In the genomic region with DNA sequence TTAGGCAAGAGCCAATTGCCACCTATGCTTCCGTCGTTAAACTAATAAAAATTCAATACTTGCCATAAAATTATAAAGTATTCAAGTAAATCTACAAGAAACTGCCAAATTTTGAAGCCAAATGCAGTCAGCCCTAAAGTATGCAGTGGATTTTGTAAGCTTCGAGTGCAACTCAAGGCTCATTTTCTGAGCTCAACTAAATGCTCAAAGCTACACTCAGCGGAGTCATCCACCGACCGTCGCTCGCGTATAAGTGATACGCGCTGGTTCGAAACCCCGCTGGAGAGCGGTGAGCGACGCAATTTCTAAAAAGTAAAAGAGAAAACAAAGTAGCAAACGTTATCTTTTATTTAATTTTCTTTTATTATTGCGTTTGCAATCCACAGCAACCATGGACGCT, we compare ENCODE assay signal across 1 fruit fly cellular context.
A peak's percentile ranks its signal among the peaks of the same experiment; 100 is the strongest.
TF ChIP-seq lines count a peak whose summit lies in the region.

No protein-coding gene starts in this region.

TF ChIP-seq in whole organism, embryonic, 481 proteins besides CTCF, POLR2A, EP300 and RAD21 (continued from another document and continues in another):
- TF ChIP-seq CG9215 (GFP tag; IDR thresholded peaks at IDR 0.05; lab: Robert Waterston, UW), result no peak
- no peak for TF ChIP-seq CG17328 (GFP tag; IDR thresholded peaks at IDR 0.05; lab: Robert Waterston, UW)
- no peak for TF ChIP-seq H2.0 (GFP tag; IDR thresholded peaks at IDR 0.05; lab: Robert Waterston, UW)
- TF ChIP-seq dmrt99B (tag; optimal IDR thresholded peaks at IDR 0.05; lab: Kevin White, UChicago), result no peak
- no peak for TF ChIP-seq slou (GFP tag; optimal IDR thresholded peaks at IDR 0.05; lab: Kevin White, UChicago)
- no peak for TF ChIP-seq Dp (GFP tag; optimal IDR thresholded peaks at IDR 0.05; lab: Kevin White, UChicago)
- no peak for TF ChIP-seq Rx (GFP tag; IDR thresholded peaks at IDR 0.05; lab: Robert Waterston, UW)
- no peak for TF ChIP-seq wor (GFP tag; IDR thresholded peaks at IDR 0.05; lab: Robert Waterston, UW)
- TF ChIP-seq CG16863 (GFP tag; optimal IDR thresholded peaks at IDR 0.05; lab: Kevin White, UChicago), result no peak
- no peak for TF ChIP-seq fd102C (GFP tag; optimal IDR thresholded peaks at IDR 0.05; lab: Kevin White, UChicago)
- no peak for TF ChIP-seq sr (GFP tag; IDR thresholded peaks at IDR 0.05; lab: Robert Waterston, UW)
- TF ChIP-seq CG18011 (GFP tag; optimal IDR thresholded peaks at IDR 0.05; lab: Kevin White, UChicago), result peak; percentile 64
- no peak for TF ChIP-seq CG2202 (tag; optimal IDR thresholded peaks at IDR 0.05; lab: Kevin White, UChicago)
- TF ChIP-seq D19B (GFP tag; optimal IDR thresholded peaks at IDR 0.05; lab: Kevin White, UChicago), result no peak
- peak; percentile 2 for TF ChIP-seq CG12659 (GFP tag; optimal IDR thresholded peaks at IDR 0.05; lab: Kevin White, UChicago)
- peak; percentile 7 for TF ChIP-seq pzg (GFP tag; optimal IDR thresholded peaks at IDR 0.05; lab: Kevin White, UChicago)
- no peak for TF ChIP-seq Dfd (GFP tag; optimal IDR thresholded peaks at IDR 0.05; lab: Kevin White, UChicago)
- TF ChIP-seq CG7357 (GFP tag; IDR thresholded peaks at IDR 0.05; lab: Robert Waterston, UW), result no peak
- no peak for TF ChIP-seq ems (GFP tag; optimal IDR thresholded peaks at IDR 0.05; lab: Kevin White, UChicago)
- no peak for TF ChIP-seq HmgD (GFP tag; optimal IDR thresholded peaks at IDR 0.05; lab: Kevin White, UChicago)
- TF ChIP-seq lmd (GFP tag; IDR thresholded peaks at IDR 0.05; lab: Robert Waterston, UW), result no peak
- no peak for TF ChIP-seq Gug (GFP tag; IDR thresholded peaks at IDR 0.05; lab: Robert Waterston, UW)
- TF ChIP-seq jumu (GFP tag; optimal IDR thresholded peaks at IDR 0.05; lab: Kevin White, UChicago), result no peak
- TF ChIP-seq gcm (GFP tag; optimal IDR thresholded peaks at IDR 0.05; lab: Kevin White, UChicago), result no peak
- TF ChIP-seq CG5180 (GFP tag; optimal IDR thresholded peaks at IDR 0.05; lab: Kevin White, UChicago), result no peak
- no peak for TF ChIP-seq unc-4 (GFP tag; IDR thresholded peaks at IDR 0.05; lab: Robert Waterston, UW; ENCODE audit: partially characterized antibody)
- no peak for TF ChIP-seq jing (GFP tag; optimal IDR thresholded peaks at IDR 0.05; lab: Kevin White, UChicago)
- TF ChIP-seq CG15514 (GFP tag; optimal IDR thresholded peaks at IDR 0.05; lab: Kevin White, UChicago), result peak; percentile 8
- no peak for TF ChIP-seq ssp (GFP tag; IDR thresholded peaks at IDR 0.05; lab: Robert Waterston, UW)
- no peak for TF ChIP-seq Atf-2 (GFP tag; optimal IDR thresholded peaks at IDR 0.05; lab: Kevin White, UChicago)
- TF ChIP-seq ato (GFP tag; IDR thresholded peaks at IDR 0.05; lab: Robert Waterston, UW; ENCODE audit: partially characterized antibody), result no peak
- no peak for TF ChIP-seq fru (optimal IDR thresholded peaks at IDR 0.05; lab: Kevin White, UChicago)
- TF ChIP-seq stwl (tag; optimal IDR thresholded peaks at IDR 0.05; lab: Kevin White, UChicago), result peak; percentile 71
- no peak for TF ChIP-seq fu2 (GFP tag; optimal IDR thresholded peaks at IDR 0.05; lab: Kevin White, UChicago)
- no peak for TF ChIP-seq ap (GFP tag; IDR thresholded peaks at IDR 0.05; lab: Robert Waterston, UW)
- peak; percentile 18 for TF ChIP-seq hkb (optimal IDR thresholded peaks at IDR 0.05; lab: Kevin White, UChicago)
- no peak for TF ChIP-seq hkb (GFP tag; IDR thresholded peaks at IDR 0.05; lab: Robert Waterston, UW)
- TF ChIP-seq CG14667 (GFP tag; IDR thresholded peaks at IDR 0.05; lab: Robert Waterston, UW), result no peak
- no peak for TF ChIP-seq tx (GFP tag; optimal IDR thresholded peaks at IDR 0.05; lab: Kevin White, UChicago)
- no peak for TF ChIP-seq CG15696 (tag; optimal IDR thresholded peaks at IDR 0.05; lab: Kevin White, UChicago)
- TF ChIP-seq CG17802 (tag; optimal IDR thresholded peaks at IDR 0.05; lab: Kevin White, UChicago), result no peak
- no peak for TF ChIP-seq CG7372 (GFP tag; IDR thresholded peaks at IDR 0.05; lab: Robert Waterston, UW)
- TF ChIP-seq Trl (optimal IDR thresholded peaks at IDR 0.05; lab: Kevin White, UChicago), result peak; percentile 25 to 30
- TF ChIP-seq Trl (GFP tag; optimal IDR thresholded peaks at IDR 0.05; lab: Kevin White, UChicago), result no peak
- no peak for TF ChIP-seq Side (GFP tag; optimal IDR thresholded peaks at IDR 0.05; lab: Kevin White, UChicago)
- TF ChIP-seq CG7745 (tag; optimal IDR thresholded peaks at IDR 0.05; lab: Kevin White, UChicago), result no peak
- TF ChIP-seq dati (GFP tag; IDR thresholded peaks at IDR 0.05; lab: Robert Waterston, UW), result no peak
- TF ChIP-seq ttk (GFP tag; IDR thresholded peaks at IDR 0.05; lab: Robert Waterston, UW), result no peak
- TF ChIP-seq Camta (GFP tag; optimal IDR thresholded peaks at IDR 0.05; lab: Kevin White, UChicago), result no peak
- peak in 1 of 2 experiments; percentile 39 for TF ChIP-seq crp (GFP tag; optimal IDR thresholded peaks at IDR 0.05; lab: Kevin White, UChicago)
- TF ChIP-seq ab (GFP tag; optimal IDR thresholded peaks at IDR 0.05; lab: Kevin White, UChicago), result no peak
- no peak for TF ChIP-seq caup (GFP tag; optimal IDR thresholded peaks at IDR 0.05; lab: Kevin White, UChicago; ENCODE audit: severe bottlenecking)
- no peak for TF ChIP-seq her (GFP tag; optimal IDR thresholded peaks at IDR 0.05; lab: Kevin White, UChicago)
- TF ChIP-seq sna (GFP tag; IDR thresholded peaks at IDR 0.05; lab: Robert Waterston, UW; ENCODE audit: partially characterized antibody), result peak; percentile 46
- TF ChIP-seq CG33213 (GFP tag; optimal IDR thresholded peaks at IDR 0.05; lab: Kevin White, UChicago), result no peak
- peak; percentile 43; the same call in 1 of the 2 replicates for TF ChIP-seq CG13287 (GFP tag; IDR thresholded peaks at IDR 0.05; lab: Robert Waterston, UW; ENCODE audit: partially characterized antibody)
- TF ChIP-seq sd (tag; optimal IDR thresholded peaks at IDR 0.05; lab: Kevin White, UChicago), result no peak
- TF ChIP-seq zfh2 (GFP tag; optimal IDR thresholded peaks at IDR 0.05; lab: Kevin White, UChicago), result no peak
- no peak for TF ChIP-seq Nf-YA (GFP tag; IDR thresholded peaks at IDR 0.05; lab: Robert Waterston, UW)
- no peak for TF ChIP-seq CG17912 (GFP tag; optimal IDR thresholded peaks at IDR 0.05; lab: Kevin White, UChicago)
- no peak for TF ChIP-seq Dbx (GFP tag; IDR thresholded peaks at IDR 0.05; lab: Robert Waterston, UW)
- TF ChIP-seq CG7271 (tag; optimal IDR thresholded peaks at IDR 0.05; lab: Kevin White, UChicago), result no peak
- TF ChIP-seq cas (GFP tag; IDR thresholded peaks at IDR 0.05; lab: Robert Waterston, UW), result no peak
- TF ChIP-seq CG2712 (tag; optimal IDR thresholded peaks at IDR 0.05; lab: Kevin White, UChicago), result peak; percentile 34
- peak; percentile 47; the same call in 1 of the 2 replicates for TF ChIP-seq bbx (GFP tag; IDR thresholded peaks at IDR 0.05; lab: Robert Waterston, UW; ENCODE audit: partially characterized antibody)
- TF ChIP-seq CG14710 (tag; optimal IDR thresholded peaks at IDR 0.05; lab: Kevin White, UChicago), result peak; percentile 11
- TF ChIP-seq twi (tag; optimal IDR thresholded peaks at IDR 0.05; lab: Kevin White, UChicago), result no peak
- no peak for TF ChIP-seq inv (GFP tag; IDR thresholded peaks at IDR 0.05; lab: Robert Waterston, UW; ENCODE audit: partially characterized antibody)
- no peak for TF ChIP-seq CG1233 (GFP tag; optimal IDR thresholded peaks at IDR 0.05; lab: Kevin White, UChicago)
- TF ChIP-seq klu (GFP tag; IDR thresholded peaks at IDR 0.05; lab: Robert Waterston, UW), result no peak
- no peak for TF ChIP-seq Hr3 (GFP tag; optimal IDR thresholded peaks at IDR 0.05; lab: Kevin White, UChicago)
- no peak for TF ChIP-seq CG5953 (GFP tag; IDR thresholded peaks at IDR 0.05; lab: Robert Waterston, UW)
- no peak for TF ChIP-seq CG32767 (GFP tag; IDR thresholded peaks at IDR 0.05; lab: Robert Waterston, UW)
- TF ChIP-seq CG17186 (GFP tag; optimal IDR thresholded peaks at IDR 0.05; lab: Kevin White, UChicago), result no peak
- TF ChIP-seq lilli (GFP tag; optimal IDR thresholded peaks at IDR 0.05; lab: Kevin White, UChicago), result no peak
- TF ChIP-seq gfzf (GFP tag; optimal IDR thresholded peaks at IDR 0.05; lab: Kevin White, UChicago), result peak; percentile 37
- TF ChIP-seq Oaz (GFP tag; IDR thresholded peaks at IDR 0.05; lab: Robert Waterston, UW), result no peak
- no peak for TF ChIP-seq CG15269 (tag; optimal IDR thresholded peaks at IDR 0.05; lab: Kevin White, UChicago)
- peak; percentile 7 for TF ChIP-seq sug (tag; optimal IDR thresholded peaks at IDR 0.05; lab: Kevin White, UChicago)
- no peak for TF ChIP-seq Ssrp (tag; optimal IDR thresholded peaks at IDR 0.05; lab: Kevin White, UChicago)
- no peak for TF ChIP-seq dpn (GFP tag; optimal IDR thresholded peaks at IDR 0.05; lab: Kevin White, UChicago)
- TF ChIP-seq CG1024 (GFP tag; IDR thresholded peaks at IDR 0.05; lab: Robert Waterston, UW), result no peak
- no peak for TF ChIP-seq Poxn (GFP tag; IDR thresholded peaks at IDR 0.05; lab: Robert Waterston, UW)
- TF ChIP-seq CG3847 (GFP tag; IDR thresholded peaks at IDR 0.05; lab: Robert Waterston, UW), result no peak
- no peak for TF ChIP-seq E2f2 (GFP tag; IDR thresholded peaks at IDR 0.05; lab: Robert Waterston, UW)
- TF ChIP-seq Vsx1 (GFP tag; optimal IDR thresholded peaks at IDR 0.05; lab: Kevin White, UChicago), result no peak
- TF ChIP-seq CG18262 (tag; optimal IDR thresholded peaks at IDR 0.05; lab: Kevin White, UChicago), result no peak
- TF ChIP-seq Blimp-1 (GFP tag; optimal IDR thresholded peaks at IDR 0.05; lab: Kevin White, UChicago), result no peak
- TF ChIP-seq phol (tag; optimal IDR thresholded peaks at IDR 0.05; lab: Kevin White, UChicago), result no peak
- TF ChIP-seq CG31441 (GFP tag; IDR thresholded peaks at IDR 0.05; lab: Robert Waterston, UW), result no peak
- TF ChIP-seq Ets97D (GFP tag; optimal IDR thresholded peaks at IDR 0.05; lab: Kevin White, UChicago), result peak; percentile 35
- no peak for TF ChIP-seq ara (GFP tag; IDR thresholded peaks at IDR 0.05; lab: Robert Waterston, UW)
- TF ChIP-seq ci (GFP tag; IDR thresholded peaks at IDR 0.05; lab: Robert Waterston, UW), result no peak
- no peak for TF ChIP-seq CG8359 (GFP tag; optimal IDR thresholded peaks at IDR 0.05; lab: Kevin White, UChicago; ENCODE audit: borderline replicate concordance)
- TF ChIP-seq dan (GFP tag; IDR thresholded peaks at IDR 0.05; lab: Robert Waterston, UW), result no peak
- TF ChIP-seq CG17829 (tag; optimal IDR thresholded peaks at IDR 0.05; lab: Kevin White, UChicago), result peak; percentile 10
- no peak for TF ChIP-seq Optix (GFP tag; IDR thresholded peaks at IDR 0.05; lab: Robert Waterston, UW)
- TF ChIP-seq tap (tag; optimal IDR thresholded peaks at IDR 0.05; lab: Kevin White, UChicago), result no peak
- no peak for TF ChIP-seq CG6765 (GFP tag; optimal IDR thresholded peaks at IDR 0.05; lab: Kevin White, UChicago)
- no peak for TF ChIP-seq Spps (tag; optimal IDR thresholded peaks at IDR 0.05; lab: Kevin White, UChicago)
- no peak for TF ChIP-seq Kr (GFP tag; optimal IDR thresholded peaks at IDR 0.05; lab: Kevin White, UChicago)
- TF ChIP-seq ranshi (GFP tag; IDR thresholded peaks at IDR 0.05; lab: Robert Waterston, UW), result no peak
- TF ChIP-seq pita (GFP tag; optimal IDR thresholded peaks at IDR 0.05; lab: Kevin White, UChicago), result peak; percentile 87
- TF ChIP-seq CG3163 (GFP tag; optimal IDR thresholded peaks at IDR 0.05; lab: Kevin White, UChicago), result peak; percentile 68
- TF ChIP-seq CG13296 (GFP tag; optimal IDR thresholded peaks at IDR 0.05; lab: Kevin White, UChicago), result no peak
- no peak for TF ChIP-seq Xbp1 (GFP tag; optimal IDR thresholded peaks at IDR 0.05; lab: Kevin White, UChicago)
- TF ChIP-seq CG3995 (GFP tag; optimal IDR thresholded peaks at IDR 0.05; lab: Kevin White, UChicago), result no peak
- TF ChIP-seq TFAM (GFP tag; optimal IDR thresholded peaks at IDR 0.05; lab: Kevin White, UChicago), result no peak
- peak; percentile 16 for TF ChIP-seq CG10267 (tag; optimal IDR thresholded peaks at IDR 0.05; lab: Kevin White, UChicago)
- TF ChIP-seq emc (GFP tag; optimal IDR thresholded peaks at IDR 0.05; lab: Kevin White, UChicago), result no peak
- TF ChIP-seq amos (GFP tag; IDR thresholded peaks at IDR 0.05; lab: Robert Waterston, UW; ENCODE audit: partially characterized antibody), result peak; percentile 29; the same call in 1 of the 2 replicates
- no peak for TF ChIP-seq kni (GFP tag; optimal IDR thresholded peaks at IDR 0.05; lab: Kevin White, UChicago)
- TF ChIP-seq CG11504 (tag; optimal IDR thresholded peaks at IDR 0.05; lab: Kevin White, UChicago), result peak; percentile 6
- no peak for TF ChIP-seq salm (tag; optimal IDR thresholded peaks at IDR 0.05; lab: Kevin White, UChicago)
- peak; percentile 11 for TF ChIP-seq HmgZ (tag; optimal IDR thresholded peaks at IDR 0.05; lab: Kevin White, UChicago)
- no peak for TF ChIP-seq CG11093 (GFP tag; IDR thresholded peaks at IDR 0.05; lab: Robert Waterston, UW)
- TF ChIP-seq B-H1 (GFP tag; IDR thresholded peaks at IDR 0.05; lab: Robert Waterston, UW), result no peak
- 0 out of 2 replicates have a peak, but pooled peaks have one; percentile 21 for TF ChIP-seq stc (GFP tag; IDR thresholded peaks at IDR 0.05; lab: Robert Waterston, UW)
- no peak for TF ChIP-seq pnt (GFP tag; optimal IDR thresholded peaks at IDR 0.05; lab: Kevin White, UChicago)
- no peak for TF ChIP-seq Fer2 (tag; optimal IDR thresholded peaks at IDR 0.05; lab: Kevin White, UChicago)
- TF ChIP-seq fd64A (GFP tag; optimal IDR thresholded peaks at IDR 0.05; lab: Kevin White, UChicago), result no peak
- no peak for TF ChIP-seq CG43689 (GFP tag; IDR thresholded peaks at IDR 0.05; lab: Robert Waterston, UW)
- TF ChIP-seq pum (GFP tag; optimal IDR thresholded peaks at IDR 0.05; lab: Kevin White, UChicago), result no peak
- peak; percentile 28 for TF ChIP-seq Lhr (GFP tag; optimal IDR thresholded peaks at IDR 0.05; lab: Kevin White, UChicago)
- peak; percentile 26 for TF ChIP-seq Ets65A (GFP tag; lab: Kevin White, UChicago)
- no peak for TF ChIP-seq cg (GFP tag; optimal IDR thresholded peaks at IDR 0.05; lab: Kevin White, UChicago)
- no peak for TF ChIP-seq CG15601 (tag; optimal IDR thresholded peaks at IDR 0.05; lab: Kevin White, UChicago)
- no peak for TF ChIP-seq repo (GFP tag; optimal IDR thresholded peaks at IDR 0.05; lab: Kevin White, UChicago)
- no peak for TF ChIP-seq Stat92E (GFP tag; optimal IDR thresholded peaks at IDR 0.05; lab: Kevin White, UChicago)
- TF ChIP-seq fd3F (GFP tag; optimal IDR thresholded peaks at IDR 0.05; lab: Kevin White, UChicago), result no peak
- no peak for TF ChIP-seq btn (GFP tag; optimal IDR thresholded peaks at IDR 0.05; lab: Kevin White, UChicago)
- TF ChIP-seq Dip3 (GFP tag; optimal IDR thresholded peaks at IDR 0.05; lab: Kevin White, UChicago), result no peak
- no peak for TF ChIP-seq eve (GFP tag; optimal IDR thresholded peaks at IDR 0.05; lab: Kevin White, UChicago)
- TF ChIP-seq Myb (GFP tag; optimal IDR thresholded peaks at IDR 0.05; lab: Kevin White, UChicago), result peak; percentile 31
